Worm (Caenorhabditis elegans): ENCODE results near the gene C35A11.4.

The C35A11.4 gene

DNA sequence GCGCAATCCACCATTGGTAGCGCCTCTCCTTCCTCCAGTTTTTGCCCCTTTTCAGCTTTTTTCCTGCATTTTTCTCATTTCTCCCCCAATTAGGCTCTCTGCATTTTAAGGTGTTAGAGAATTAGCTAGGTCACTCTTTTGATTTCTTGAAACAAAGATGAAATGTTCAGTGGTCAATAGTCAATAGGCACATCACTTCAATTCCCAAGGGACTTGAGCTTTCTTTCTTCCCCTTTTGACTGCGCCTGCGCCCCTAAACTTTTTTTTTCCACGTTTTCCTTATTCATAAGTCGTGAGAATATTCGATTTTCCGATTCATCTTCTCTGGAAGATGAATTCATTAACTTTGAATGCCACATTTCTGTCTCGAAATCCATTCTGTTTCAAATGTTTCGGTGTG is 11.0 kb upstream of the C35A11.4 start:
- TF ChIP-seq aha-1 (tag), result peak; percentile 73
- TF ChIP-seq attf-4 (tag; optimal IDR thresholded peaks at IDR 0.05), result no peak

DNA sequence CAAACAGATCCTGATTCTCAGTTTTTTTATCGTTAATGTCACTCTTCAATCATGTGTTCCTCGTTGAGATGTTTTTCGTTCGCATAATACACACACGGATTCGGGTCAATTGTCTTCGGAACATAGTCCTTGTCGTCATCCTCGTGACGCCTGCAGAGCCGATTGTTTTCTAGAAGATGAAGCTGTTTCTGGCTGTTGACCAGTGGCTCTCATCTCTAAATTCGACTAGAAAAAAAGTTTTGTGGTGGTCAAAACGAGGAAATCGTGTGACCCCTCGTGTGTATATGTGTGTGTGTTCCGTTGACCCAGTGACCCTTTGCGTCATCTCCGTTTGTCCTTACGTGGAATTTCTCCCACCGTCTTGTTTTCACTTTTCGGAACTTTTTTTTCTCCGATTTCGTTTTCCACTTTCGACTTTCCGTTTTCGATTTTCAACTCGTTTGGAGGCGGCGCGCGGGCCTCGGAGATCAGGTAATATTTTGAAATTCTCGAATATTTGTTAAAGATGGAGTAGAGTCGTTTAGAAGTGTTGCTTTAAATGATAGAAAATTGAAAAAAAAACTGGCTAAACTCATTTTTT is 6.9 kb downstream of the C35A11.4 start, which contains the start of gene C35A11.2:
TSS of gene C35A11.2 (plus strand) at position 386 of the 580 bp plus-strand sequence.
- TF ChIP-seq Y5F2A.4 (GFP tag; optimal IDR thresholded peaks at IDR 0.05) (no peak), aha-1 (tag) (peak; percentile 3), unc-62 (GFP tag; optimal IDR thresholded peaks at IDR 0.05 in 1 of 2) (peak in 1 of 2 experiments; percentile 94), unc-62 (tag; optimal IDR thresholded peaks at IDR 0.05) (no peak), mxl-3 (GFP tag; optimal IDR thresholded peaks at IDR 0.05) (peak; percentile 25)

DNA sequence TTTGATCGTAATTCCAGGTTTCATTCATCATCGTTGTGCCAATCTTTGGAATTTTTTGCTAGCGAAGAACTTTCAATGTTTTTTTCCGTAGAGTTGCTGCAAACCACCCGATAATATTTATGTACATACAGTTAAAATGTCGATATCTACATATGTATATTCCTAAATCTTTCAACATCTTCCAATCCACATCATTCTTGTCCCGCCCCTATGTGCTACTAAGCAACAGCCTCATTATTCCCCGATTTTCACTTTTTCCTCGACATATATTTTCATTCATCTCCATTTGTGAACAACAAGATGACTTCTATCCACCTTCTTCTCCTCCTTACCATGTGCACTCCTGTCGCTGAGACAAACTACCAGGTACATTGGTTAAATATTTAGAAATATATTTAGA is 20.8 kb downstream of the C35A11.4 start, which contains the start of gene C35A11.3:
TSS of gene C35A11.3 (plus strand) at position 301 of the 400 bp plus-strand sequence.
- TF ChIP-seq saeg-2 (GFP tag; IDR thresholded peaks at IDR 0.05) (no peak), daf-16 (GFP tag; optimal IDR thresholded peaks at IDR 0.05) (no peak), daf-16 (tag; optimal IDR thresholded peaks at IDR 0.05) (no peak), lin-15B (tag; optimal IDR thresholded peaks at IDR 0.05) (no peak), ZK337.2 (GFP tag; IDR thresholded peaks at IDR 0.05) (no peak), zfp-3 (GFP tag; conservative IDR thresholded peaks at IDR 0.05) (no peak), hif-1 (tag; optimal IDR thresholded peaks at IDR 0.05) (no peak), Y75B8A.6 (GFP tag; IDR thresholded peaks at IDR 0.05) (no peak), pqm-1 (tag; optimal IDR thresholded peaks at IDR 0.05) (no peak), F49E8.2 (tag; optimal IDR thresholded peaks at IDR 0.05; ENCODE audit: borderline replicate concordance) (no peak)

DNA sequence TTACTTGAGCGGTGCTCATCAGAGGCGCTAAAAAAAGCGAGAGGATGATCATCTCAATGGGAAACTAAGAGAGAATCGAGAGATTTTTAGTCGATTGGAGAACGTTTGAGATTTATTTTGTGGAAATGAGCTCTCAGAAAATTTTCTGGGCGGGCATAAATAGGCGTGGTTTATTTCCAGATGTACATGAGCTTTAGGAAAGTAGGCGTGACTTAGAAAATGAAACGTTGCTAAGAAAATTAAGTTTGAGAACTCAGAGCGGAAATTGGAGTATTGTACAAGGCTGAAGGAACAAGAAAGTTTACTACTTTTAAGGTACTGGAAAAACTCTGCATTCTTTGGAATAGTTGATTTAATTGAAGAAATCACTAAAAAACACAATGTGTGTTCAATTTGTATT is 24.2 kb downstream of the C35A11.4 start, which contains the start of gene T09D3.9:
TSS of gene T09D3.9 (minus strand) at position 101 of the 400 bp plus-strand sequence.
- TF ChIP-seq aha-1 (tag), result peak; percentile 2
- TF ChIP-seq egl-43 (GFP tag; IDR thresholded peaks at IDR 0.05), result no peak
- no peak for TF ChIP-seq R02D3.7 (tag; optimal IDR thresholded peaks at IDR 0.05)

DNA sequence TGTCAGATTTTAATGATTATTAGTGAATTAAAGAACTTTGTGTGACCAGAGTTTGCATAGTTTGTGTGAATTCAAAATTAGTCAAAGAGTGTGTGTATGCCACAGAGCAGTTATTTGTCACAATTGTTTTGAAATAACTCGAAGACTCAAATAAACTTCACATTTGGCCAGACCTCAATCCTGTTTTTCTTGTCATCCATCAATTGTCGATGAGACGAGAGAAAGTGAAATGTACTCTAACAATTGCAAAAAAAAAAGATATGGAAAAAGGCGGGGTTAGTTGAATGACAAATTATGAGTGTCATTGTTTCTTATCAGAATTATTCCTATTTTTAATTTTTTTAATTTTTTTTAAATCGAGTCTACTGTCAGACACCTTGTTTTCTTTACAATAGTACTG is 28.1 kb downstream of the C35A11.4 start, which contains the start of gene T09D3.8:
TSS of gene T09D3.8 (plus strand) at position 301 of the 400 bp plus-strand sequence.
- TF ChIP-seq ceh-20 (GFP tag; IDR thresholded peaks at IDR 0.05) (no peak), snpc-4 (tag; optimal IDR thresholded peaks at IDR 0.05) (no peak), nhr-48 (tag; optimal IDR thresholded peaks at IDR 0.05) (no peak), lin-1 (GFP tag; IDR thresholded peaks at IDR 0.05) (no peak), zag-1 (tag; optimal IDR thresholded peaks at IDR 0.05) (no peak), cey-2 (tag; optimal IDR thresholded peaks at IDR 0.05; ENCODE audit: borderline replicate concordance, insufficient read depth) (no peak), ZK546.5 (tag; optimal IDR thresholded peaks at IDR 0.05) (no peak), dmd-8 (GFP tag; IDR thresholded peaks at IDR 0.05) (no peak), nhr-42 (GFP tag; IDR thresholded peaks at IDR 0.05) (no peak), F49E8.2 (tag; optimal IDR thresholded peaks at IDR 0.05; ENCODE audit: borderline replicate concordance) (no peak), tra-1 (GFP tag; IDR thresholded peaks at IDR 0.05) (no peak), R02D3.7 (tag; optimal IDR thresholded peaks at IDR 0.05) (no peak)

DNA sequence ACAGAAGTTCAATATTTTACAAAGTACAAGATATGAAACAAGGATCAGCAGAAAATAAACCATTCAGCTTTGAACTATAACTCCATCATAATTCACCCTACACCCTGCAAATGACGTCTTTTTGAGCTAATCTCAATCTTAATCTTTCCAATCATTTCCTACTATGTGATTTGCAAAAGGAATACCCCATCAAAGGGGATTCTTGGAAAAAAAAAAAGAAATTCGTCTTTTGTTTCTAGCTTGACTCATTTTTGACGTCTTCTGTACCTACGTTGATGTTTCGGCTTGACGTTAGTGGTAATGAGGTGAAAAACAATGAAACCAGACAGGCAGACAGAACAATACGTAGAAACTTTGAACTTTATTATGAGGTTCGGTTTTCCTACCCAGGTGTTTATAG is 30.7 kb downstream of the C35A11.4 start:
- TF ChIP-seq nhr-6 (tag; optimal IDR thresholded peaks at IDR 0.05), result no peak

DNA sequence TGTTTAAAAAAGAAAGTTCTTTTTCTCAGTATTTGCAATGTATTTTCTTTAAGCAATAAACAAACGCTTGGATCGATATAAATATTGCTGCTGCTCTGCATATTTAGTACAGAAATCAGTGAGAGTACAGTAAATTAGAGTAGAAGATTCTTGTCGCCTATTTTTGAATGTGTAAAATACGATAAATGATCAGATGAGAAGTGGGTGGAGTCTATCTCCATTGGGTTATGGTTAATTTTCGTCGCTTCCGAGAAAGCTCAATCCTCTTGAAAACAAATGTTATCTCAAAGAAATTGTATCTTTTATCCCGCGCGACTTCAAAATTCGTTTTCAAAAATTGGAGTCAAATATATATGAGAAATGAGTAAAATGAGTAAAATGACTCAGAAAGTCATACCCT is 34.2 kb downstream of the C35A11.4 start, which contains the start of gene nhr-216:
TSS of gene nhr-216 (minus strand) at position 101 of the 400 bp plus-strand sequence.
- TF ChIP-seq aha-1 (tag), result peak; percentile 71
- no peak for TF ChIP-seq daf-12 (tag; optimal IDR thresholded peaks at IDR 0.05)

Measured in whole organism, L4 larva.